Fruit fly (Drosophila melanogaster): ENCODE measurements around the gene CG46468.

Gene CG46468

DNA sequence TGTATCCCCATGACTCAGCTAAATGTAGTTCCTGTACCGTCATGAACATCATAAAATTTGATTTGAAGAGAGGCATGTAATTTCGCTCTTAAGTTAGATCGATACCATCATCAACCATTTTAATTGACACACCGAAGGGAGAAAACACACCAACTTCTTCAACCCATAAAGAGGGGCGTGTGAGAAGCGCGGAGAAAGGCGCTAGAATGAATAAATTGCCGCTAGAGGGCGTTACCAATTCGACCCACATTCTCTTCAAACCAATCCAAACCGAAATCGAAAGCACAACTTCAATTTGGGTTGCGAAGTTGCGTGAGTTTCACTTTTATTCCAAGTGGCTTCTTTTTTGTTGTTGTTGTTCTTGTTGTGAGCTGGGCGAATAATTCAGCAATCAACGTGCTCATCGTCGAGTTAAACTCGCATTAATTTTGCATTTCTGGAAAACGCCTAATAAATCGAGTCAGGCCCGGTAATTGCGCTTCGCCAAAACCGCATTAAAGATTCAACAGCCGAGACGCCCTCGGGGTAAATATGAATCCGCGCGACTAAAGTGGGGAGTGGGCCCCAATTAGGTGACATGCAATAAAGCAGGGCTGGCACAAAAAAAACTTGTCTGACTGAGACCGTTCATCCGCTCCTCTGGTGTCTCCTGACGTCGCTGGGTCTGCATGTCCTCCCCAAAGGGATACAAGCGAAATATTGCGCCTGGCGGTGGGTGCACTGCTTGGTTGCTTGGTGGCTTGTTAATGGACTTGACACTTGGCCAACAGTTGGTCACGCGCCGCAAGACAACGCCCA, 52.6 kb downstream of the CG46468 start (continued):
- TF ChIP-seq gro (GFP tag; optimal IDR thresholded peaks at IDR 0.05), result no peak

DNA sequence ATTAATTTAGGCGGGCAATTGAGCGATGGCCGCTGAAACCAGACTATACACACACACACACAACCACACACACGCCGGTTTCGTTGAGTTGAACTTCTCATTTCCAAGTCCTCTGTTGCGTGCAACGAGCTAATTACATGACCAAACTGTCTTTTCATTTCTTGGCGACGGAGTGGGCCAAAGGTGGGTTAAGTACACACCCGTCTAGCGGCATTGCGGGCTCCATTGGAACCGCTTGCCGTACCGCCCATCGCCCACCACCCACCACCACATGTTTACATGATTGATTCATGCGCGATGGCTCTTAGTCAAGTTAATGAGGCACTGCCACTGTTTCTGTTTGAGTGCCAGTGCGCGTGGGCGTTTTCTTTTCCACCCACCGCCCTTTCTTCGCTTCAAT, 54.8 kb downstream of the CG46468 start:
- no peak for TF ChIP-seq Bteb2 (GFP tag; optimal IDR thresholded peaks at IDR 0.05)
- no peak for TF ChIP-seq CG18619 (GFP tag; optimal IDR thresholded peaks at IDR 0.05)
- TF ChIP-seq CG11247 (GFP tag; IDR thresholded peaks at IDR 0.05), result no peak
- no peak for TF ChIP-seq az2 (GFP tag; optimal IDR thresholded peaks at IDR 0.05)
- TF ChIP-seq zf30C (GFP tag; optimal IDR thresholded peaks at IDR 0.05), result no peak
- no peak for TF ChIP-seq sima (GFP tag; optimal IDR thresholded peaks at IDR 0.05)
- no peak for TF ChIP-seq Side (GFP tag; optimal IDR thresholded peaks at IDR 0.05)
- no peak for TF ChIP-seq chif (GFP tag; optimal IDR thresholded peaks at IDR 0.05)
- TF ChIP-seq CG12104 (GFP tag; optimal IDR thresholded peaks at IDR 0.05), result no peak
- no peak for TF ChIP-seq CG4854 (GFP tag; optimal IDR thresholded peaks at IDR 0.05)
- TF ChIP-seq Hsf (GFP tag; optimal IDR thresholded peaks at IDR 0.05), result no peak
- no peak for TF ChIP-seq onecut (GFP tag; IDR thresholded peaks at IDR 0.05)
- no peak for TF ChIP-seq pros (GFP tag; optimal IDR thresholded peaks at IDR 0.05)
- no peak for TF ChIP-seq Sry-β (GFP tag; optimal IDR thresholded peaks at IDR 0.05)
- TF ChIP-seq bigmax (GFP tag; optimal IDR thresholded peaks at IDR 0.05), result no peak
- TF ChIP-seq slou (GFP tag; optimal IDR thresholded peaks at IDR 0.05), result no peak
- TF ChIP-seq emc (GFP tag; optimal IDR thresholded peaks at IDR 0.05), result no peak
- TF ChIP-seq CG6854 (GFP tag; optimal IDR thresholded peaks at IDR 0.05), result no peak
- TF ChIP-seq pnt (GFP tag; optimal IDR thresholded peaks at IDR 0.05), result no peak
- no peak for TF ChIP-seq ftz-f1 (GFP tag; optimal IDR thresholded peaks at IDR 0.05)
- no peak for TF ChIP-seq lbe (GFP tag; optimal IDR thresholded peaks at IDR 0.05)
- TF ChIP-seq esg (GFP tag; conservative IDR thresholded peaks at IDR 0.05), result no peak
- TF ChIP-seq CG18599 (GFP tag; optimal IDR thresholded peaks at IDR 0.05), result no peak
- no peak for TF ChIP-seq dysf (GFP tag; IDR thresholded peaks at IDR 0.05)
- TF ChIP-seq CG2120 (GFP tag; optimal IDR thresholded peaks at IDR 0.05), result no peak
- TF ChIP-seq Doc2 (GFP tag; IDR thresholded peaks at IDR 0.05), result no peak
- TF ChIP-seq Opbp (GFP tag; IDR thresholded peaks at IDR 0.05; ENCODE audit: partially characterized antibody), result no peak
- TF ChIP-seq H15 (GFP tag; IDR thresholded peaks at IDR 0.05), result 0 out of 3 replicates have a peak, but pooled peaks have one; percentile 21
- TF ChIP-seq Eip74EF (GFP tag; optimal IDR thresholded peaks at IDR 0.05), result no peak
- 0 out of 2 replicates have a peak, but pooled peaks have one; percentile 25 for TF ChIP-seq crol (GFP tag; IDR thresholded peaks at IDR 0.05)
- TF ChIP-seq CG6689 (GFP tag; IDR thresholded peaks at IDR 0.05), result no peak
- TF ChIP-seq chinmo (GFP tag; IDR thresholded peaks at IDR 0.05; ENCODE audit: partially characterized antibody), result 0 out of 4 replicates have a peak, but pooled peaks have one; percentile 14
- peak in 1 of 2 experiments; percentile 1 for TF ChIP-seq Pdp1 (GFP tag; optimal IDR thresholded peaks at IDR 0.05)
- TF ChIP-seq lab (GFP tag; optimal IDR thresholded peaks at IDR 0.05), result peak; percentile 71
- no peak for TF ChIP-seq en (GFP tag; optimal IDR thresholded peaks at IDR 0.05)
- TF ChIP-seq h (optimal IDR thresholded peaks at IDR 0.05), result no peak
- TF ChIP-seq CG8281 (tag; optimal IDR thresholded peaks at IDR 0.05), result no peak
- no peak for TF ChIP-seq Poxn (GFP tag; IDR thresholded peaks at IDR 0.05)
- 0 out of 3 replicates have a peak, but pooled peaks have one; percentile 11 for TF ChIP-seq CG6791 (GFP tag; IDR thresholded peaks at IDR 0.05; ENCODE audit: partially characterized antibody)
- TF ChIP-seq CG10366 (GFP tag; IDR thresholded peaks at IDR 0.05), result no peak
- no peak for TF ChIP-seq br (optimal IDR thresholded peaks at IDR 0.05)
- TF ChIP-seq pfk (GFP tag; optimal IDR thresholded peaks at IDR 0.05), result no peak
- no peak for TF ChIP-seq oc (tag; optimal IDR thresholded peaks at IDR 0.05)
- TF ChIP-seq cg (GFP tag; optimal IDR thresholded peaks at IDR 0.05), result no peak
- no peak for TF ChIP-seq CG14050 (GFP tag; IDR thresholded peaks at IDR 0.05)
- TF ChIP-seq zen (tag; optimal IDR thresholded peaks at IDR 0.05), result no peak
- TF ChIP-seq CG12942 (GFP tag; optimal IDR thresholded peaks at IDR 0.05), result no peak
